Worm (Caenorhabditis elegans) whole organism, mixed stage, embryonic: ENCODE results near the gene ttr-30.

Experiments used
- elt-3 ChIP-seq: fragments of 150-350 bp; optimal IDR thresholded peaks from 2 replicates; lab custom pipeline; 2014; ENCODE audit warnings: missing biosample characterization, missing genetic modification characterization
- unc-120 ChIP-seq: sonication (generic microtip); optimal IDR thresholded peaks from 2 replicates; lab custom pipeline; 2017; ENCODE audit warnings: missing genetic modification characterization, missing compliant biosample characterization; ENCODE audit not compliant: poor library complexity, severe bottlenecking

DNA sequence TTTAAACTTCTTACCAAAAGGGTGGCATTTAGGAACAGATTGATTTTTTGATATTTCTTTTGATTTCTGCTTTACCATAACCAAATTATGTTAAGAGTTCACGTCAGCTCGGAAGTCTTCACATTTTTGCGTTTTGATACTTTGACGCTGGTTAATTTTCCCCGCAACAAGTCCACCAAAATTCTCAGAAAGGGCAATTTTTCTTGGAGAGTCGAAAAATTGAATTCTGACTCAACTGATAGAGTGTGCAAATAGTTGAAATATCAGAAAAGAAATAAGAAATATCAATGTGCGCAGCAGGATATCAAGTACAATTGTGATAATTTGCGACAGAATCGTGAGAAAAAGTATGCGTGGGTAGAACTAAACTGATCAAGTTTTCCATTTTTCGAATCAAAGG lies 39.0 kb downstream of the ttr-30 start:
- TF ChIP-seq elt-3 (tag; lab: Kevin White, UChicago) (no peak), unc-120 (no peak)
